Worm (Caenorhabditis elegans): Measurements from ENCODE around the gene ess-2.
A peak's percentile ranks its signal among the peaks of the same experiment; 100 is the strongest.

ess-2 gene

DNA sequence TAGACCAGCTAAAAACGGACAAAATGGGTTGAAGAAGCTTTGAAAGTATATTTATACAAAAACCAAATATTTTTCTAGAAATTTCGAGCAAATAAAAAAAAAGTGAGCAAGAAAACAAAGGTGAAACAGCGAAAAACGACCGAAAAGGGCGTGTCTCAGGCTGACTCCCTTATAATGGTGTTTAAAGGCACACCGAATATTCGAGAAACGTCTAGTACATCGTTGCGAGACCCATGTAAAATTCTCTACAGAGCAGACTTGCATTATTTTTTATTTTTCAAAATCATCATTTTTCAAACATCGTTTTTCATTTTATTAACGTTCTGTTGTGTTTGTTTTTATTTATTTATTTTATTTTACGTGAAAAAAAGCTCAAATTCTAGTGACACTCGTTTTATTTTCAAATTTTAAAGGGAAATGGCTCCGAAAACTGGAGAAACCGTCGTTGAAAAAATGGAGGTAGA, 43.2 kb downstream of the ess-2 start, which contains the start of gene rpn-3:
TSS of gene rpn-3 (plus strand) at position 414 of the 464 bp plus-strand sequence.
- TF ChIP-seq saeg-2 (GFP tag; IDR thresholded peaks at IDR 0.05) (peak; percentile 82), ces-1 (GFP tag; optimal IDR thresholded peaks at IDR 0.05) (peak; percentile 24), skn-1 (tag; optimal IDR thresholded peaks at IDR 0.05) (no peak), T20F7.1 (GFP tag; optimal IDR thresholded peaks at IDR 0.05) (peak; percentile 92), php-3 (GFP tag; IDR thresholded peaks at IDR 0.05) (peak; percentile 58), tra-1 (GFP tag; IDR thresholded peaks at IDR 0.05) (peak; percentile 91), snpc-1.2 (GFP tag; IDR thresholded peaks at IDR 0.05) (peak; percentile 47), sdz-12 (GFP tag; optimal IDR thresholded peaks at IDR 0.05) (no peak), dmd-8 (GFP tag; IDR thresholded peaks at IDR 0.05) (no peak), ama-1 (optimal IDR thresholded peaks at IDR 0.05) (peak; percentile 75), unc-130 (GFP tag; optimal IDR thresholded peaks at IDR 0.05) (peak; percentile 74), lin-29 (GFP tag; IDR thresholded peaks at IDR 0.05) (peak; percentile 74), R02D3.7 (tag; optimal IDR thresholded peaks at IDR 0.05) (no peak), egl-27 (tag; optimal IDR thresholded peaks at IDR 0.05) (no peak), nhr-237 (tag; optimal IDR thresholded peaks at IDR 0.05) (peak; percentile 37), duxl-1 (tag; optimal IDR thresholded peaks at IDR 0.05; ENCODE audit: poor library complexity) (peak; percentile 76), Y105C5A.15 (GFP tag; IDR thresholded peaks at IDR 0.05) (no peak), ctbp-1 (GFP tag; IDR thresholded peaks at IDR 0.05) (peak; percentile 81), daf-8 (GFP tag; IDR thresholded peaks at IDR 0.05) (no peak), nhr-25 (tag; optimal IDR thresholded peaks at IDR 0.05; ENCODE audit: borderline replicate concordance, insufficient read depth) (peak; percentile 70), tag-97 (GFP tag; IDR thresholded peaks at IDR 0.05) (no peak), rbr-2 (tag; optimal IDR thresholded peaks at IDR 0.05) (peak; percentile 95), Y48G9A.11 (GFP tag; IDR thresholded peaks at IDR 0.05) (peak; percentile 79), aly-2 (tag; optimal IDR thresholded peaks at IDR 0.05) (no peak), hmg-1.1 (GFP tag; IDR thresholded peaks at IDR 0.05) (peak; percentile 84), nhr-77 (tag; optimal IDR thresholded peaks at IDR 0.05) (peak; percentile 98), zfp-3 (GFP tag; conservative IDR thresholded peaks at IDR 0.05) (peak; percentile 95), mdt-29 (GFP tag; IDR thresholded peaks at IDR 0.05) (peak; percentile 99), dve-1 (tag; optimal IDR thresholded peaks at IDR 0.05; ENCODE audit: insufficient read depth) (peak; percentile 98), lin-13 (GFP tag; optimal IDR thresholded peaks at IDR 0.05) (peak; percentile 93), cey-2 (tag; optimal IDR thresholded peaks at IDR 0.05; ENCODE audit: borderline replicate concordance, insufficient read depth) (no peak), madf-5 (GFP tag; IDR thresholded peaks at IDR 0.05) (no peak), madf-9 (GFP tag; conservative IDR thresholded peaks at IDR 0.05) (peak; percentile 66), daf-12 (tag; optimal IDR thresholded peaks at IDR 0.05) (no peak), nhr-41 (GFP tag; IDR thresholded peaks at IDR 0.05) (peak; percentile 21; the same call in 1 of the 2 replicates), zfp-2 (tag; optimal IDR thresholded peaks at IDR 0.05) (peak; percentile 75), nhr-42 (GFP tag; IDR thresholded peaks at IDR 0.05) (peak; percentile 72; the same call in 1 of the 2 replicates), zag-1 (tag; optimal IDR thresholded peaks at IDR 0.05) (no peak), egl-43 (GFP tag; IDR thresholded peaks at IDR 0.05) (no peak), nhr-28 (tag; optimal IDR thresholded peaks at IDR 0.05) (peak; percentile 96), mxl-2 (GFP tag; conservative IDR thresholded peaks at IDR 0.05) (no peak), zip-11 (GFP tag; IDR thresholded peaks at IDR 0.05) (no peak), hif-1 (tag; optimal IDR thresholded peaks at IDR 0.05) (peak; percentile 74 to 81), fos-1 (tag; optimal IDR thresholded peaks at IDR 0.05) (no peak), nhr-11 (tag; optimal IDR thresholded peaks at IDR 0.05) (peak; percentile 98), lin-1 (GFP tag; IDR thresholded peaks at IDR 0.05) (peak; percentile 68; the same call in 1 of the 2 replicates), jun-1 (tag; optimal IDR thresholded peaks at IDR 0.05) (peak; percentile 74), aha-1 (tag) (peak; percentile 96), attf-4 (tag; optimal IDR thresholded peaks at IDR 0.05) (no peak), nhr-102 (tag; optimal IDR thresholded peaks at IDR 0.05) (peak; percentile 91), Y75B8A.6 (GFP tag; IDR thresholded peaks at IDR 0.05) (0 out of 2 replicates have a peak, but pooled peaks have one; percentile 8)
